Fruit fly (Drosophila melanogaster) whole organism, embryonic: ENCODE measurements around the gene sws.

Experiments used
- Asciz ChIP-seq: fragments of 200-800 bp; sonication (Bioruptor generic); optimal IDR thresholded peaks from 2 replicates; lab custom pipeline; 2017; ENCODE audit warnings: missing biosample characterization, mild to moderate bottlenecking, missing genetic modification characterization, missing genetic modification reagents
- Bdp1 ChIP-seq: fragments of 200-800 bp; sonication (Bioruptor generic); optimal IDR thresholded peaks from 3 replicates; lab custom pipeline; 2016; ENCODE audit warnings: missing biosample characterization, missing genetic modification characterization
- CG10321 ChIP-seq: fragments of 200-800 bp; sonication (Bioruptor generic); IDR thresholded peaks from 2 replicates; pipeline ENCODE4 v1.3.6; 2022; ENCODE audit warnings: missing biosample characterization, missing genetic modification characterization
- CG10959 ChIP-seq: fragments of 200-800 bp; sonication (Bioruptor generic); IDR thresholded peaks from 2 replicates; pipeline ENCODE4 v1.3.6; 2022; ENCODE audit warnings: missing biosample characterization, missing genetic modification characterization
- CG11085 ChIP-seq: fragments of 200-800 bp; sonication (Bioruptor generic); IDR thresholded peaks from 2 replicates; pipeline ENCODE4 v1.3.6; 2022; ENCODE audit warnings: missing biosample characterization, missing genetic modification characterization
- CG12659 ChIP-seq: fragments of 200-800 bp; sonication (Bioruptor generic); optimal IDR thresholded peaks from 3 replicates; lab custom pipeline; 2017; ENCODE audit warnings: mild to moderate bottlenecking, missing biosample characterization, missing genetic modification reagents, missing genetic modification characterization
- CG1792 ChIP-seq: fragments of 200-800 bp; sonication (Bioruptor generic); optimal IDR thresholded peaks from 2 replicates; lab custom pipeline; 2016; ENCODE audit warnings: missing biosample characterization, missing genetic modification characterization
- CG2199 ChIP-seq: fragments of 200-800 bp; sonication (Bioruptor generic); IDR thresholded peaks from 3 replicates; pipeline ENCODE4 v1.3.6; 2022; ENCODE audit warnings: missing biosample characterization, missing genetic modification characterization
- CG2889 ChIP-seq: fragments of 200-800 bp; sonication (Bioruptor generic); IDR thresholded peaks from 3 replicates; pipeline ENCODE4 v1.3.6; 2022; ENCODE audit warnings: missing biosample characterization, missing genetic modification characterization
- CG4328 ChIP-seq: fragments of 200-800 bp; sonication (Bioruptor generic); optimal IDR thresholded peaks from 3 replicates; lab custom pipeline; 2017; ENCODE audit warnings: missing biosample characterization, missing genetic modification reagents, missing genetic modification characterization
- CG4360 ChIP-seq: fragments of 200-800 bp; sonication (Bioruptor generic); IDR thresholded peaks from 2 replicates; pipeline ENCODE4 v1.3.6; 2022; ENCODE audit warnings: missing biosample characterization, missing genetic modification characterization
- CG4404 ChIP-seq: fragments of 200-800 bp; sonication (Bioruptor generic); IDR thresholded peaks from 2 replicates; pipeline ENCODE4 v1.3.6; 2022; ENCODE audit warnings: missing biosample characterization, missing genetic modification characterization
- CG7357 ChIP-seq: fragments of 200-800 bp; sonication (Bioruptor generic); IDR thresholded peaks from 3 replicates; pipeline ENCODE4 v1.3.6; 2022; ENCODE audit warnings: missing biosample characterization, missing genetic modification characterization
- CG8281 ChIP-seq: fragments of 200-800 bp; sonication (Bioruptor generic); optimal IDR thresholded peaks from 2 replicates; lab custom pipeline; 2018; ENCODE audit warnings: missing biosample characterization, mild to moderate bottlenecking, missing genetic modification characterization, moderate library complexity
- CG9215 ChIP-seq: fragments of 200-800 bp; sonication (Bioruptor generic); IDR thresholded peaks from 2 replicates; pipeline ENCODE4 v1.3.6; 2022; ENCODE audit warnings: missing biosample characterization, missing genetic modification characterization
- CkIIα-i1 ChIP-seq: fragments of 200-800 bp; sonication (Bioruptor generic); IDR thresholded peaks from 2 replicates; pipeline ENCODE4 v1.3.6; 2022; ENCODE audit warnings: missing biosample characterization, missing genetic modification characterization
- CoRest ChIP-seq: fragments of 200-800 bp; sonication (Bioruptor generic); optimal IDR thresholded peaks from 3 replicates; lab custom pipeline; 2018; ENCODE audit warnings: missing biosample characterization, mild to moderate bottlenecking, missing genetic modification characterization, moderate library complexity
- CrebB ChIP-seq: fragments of 200-800 bp; sonication (Bioruptor generic); optimal IDR thresholded peaks from 3 replicates; lab custom pipeline; 2018; ENCODE audit warnings: missing biosample characterization, mild to moderate bottlenecking, missing genetic modification characterization
- Doc2 ChIP-seq: fragments of 200-800 bp; sonication (Bioruptor generic); IDR thresholded peaks from 2 replicates; pipeline ENCODE4 v1.3.6; 2022; ENCODE audit warnings: missing biosample characterization, missing genetic modification characterization
- Doc3 ChIP-seq: fragments of 200-800 bp; sonication (Bioruptor generic); IDR thresholded peaks from 3 replicates; pipeline ENCODE4 v1.3.6; 2022; ENCODE audit warnings: missing biosample characterization, missing genetic modification characterization; ENCODE audit not compliant: partially characterized antibody
- Ets65A ChIP-seq: fragments of 200-800 bp; sonication (Bioruptor generic); peaks from one replicate; lab custom pipeline; 2016; ENCODE audit warnings: missing biosample characterization, missing genetic modification characterization
- Hr78 ChIP-seq, 2 experiments: fragments of 200-800 bp in 1 of 2; fragments of >200 bp in 1 of 2; sonication (Bioruptor generic) in 1 of 2; optimal IDR thresholded peaks; 2 replicates each; lab custom pipeline; 2017 to 2019; ENCODE audit warnings: missing biosample characterization in 2 of 2, missing genetic modification characterization in 2 of 2, mild to moderate bottlenecking in 1 of 2, moderate library complexity in 1 of 2
- Jarid2 ChIP-seq: fragments of 200-800 bp; sonication (Bioruptor generic); optimal IDR thresholded peaks from 3 replicates; lab custom pipeline; 2017; ENCODE audit warnings: mild to moderate bottlenecking, missing biosample characterization, missing genetic modification reagents, missing genetic modification characterization
- MESR4 ChIP-seq: fragments of 200-800 bp; sonication (Bioruptor generic); optimal IDR thresholded peaks from 2 replicates; lab custom pipeline; 2018; ENCODE audit warnings: missing biosample characterization, mild to moderate bottlenecking, missing genetic modification characterization, moderate library complexity
- NK7.1 ChIP-seq: fragments of 200-800 bp; sonication (Bioruptor generic); optimal IDR thresholded peaks from 3 replicates; lab custom pipeline; 2016; ENCODE audit warnings: missing biosample characterization, missing genetic modification characterization
- Ravus ChIP-seq: fragments of 200-800 bp; sonication (Bioruptor generic); IDR thresholded peaks from 2 replicates; pipeline ENCODE4 v1.3.6; 2022; ENCODE audit warnings: missing biosample characterization, missing genetic modification characterization
- ase ChIP-seq: fragments of 200-800 bp; sonication (Bioruptor generic); IDR thresholded peaks from 3 replicates; pipeline ENCODE4 v1.3.6; 2022; ENCODE audit warnings: missing biosample characterization, missing genetic modification characterization
- ash1 ChIP-seq: fragments of 200-800 bp; sonication (Bioruptor generic); optimal IDR thresholded peaks from 2 replicates; lab custom pipeline; 2018; ENCODE audit warnings: missing biosample characterization, mild to moderate bottlenecking, missing genetic modification characterization
- bcd ChIP-seq: fragments of 200-800 bp; sonication (Bioruptor generic); optimal IDR thresholded peaks from 2 replicates; lab custom pipeline; 2017; ENCODE audit warnings: missing biosample characterization, mild to moderate bottlenecking, missing genetic modification characterization
- bigmax ChIP-seq: fragments of 200-800 bp; sonication (Bioruptor generic); optimal IDR thresholded peaks from 2 replicates; lab custom pipeline; 2018; ENCODE audit warnings: missing biosample characterization, mild to moderate bottlenecking, missing genetic modification characterization
- bsh ChIP-seq, 2 experiments: fragments of 200-800 bp; sonication (Bioruptor generic); optimal IDR thresholded peaks; 2 replicates each; lab custom pipeline; 2017 to 2018; ENCODE audit warnings: mild to moderate bottlenecking in 2 of 2, missing biosample characterization in 2 of 2, missing genetic modification characterization in 2 of 2, moderate library complexity in 1 of 2
- croc ChIP-seq: fragments of 200-800 bp; sonication (Bioruptor generic); conservative IDR thresholded peaks from 3 replicates; pipeline ENCODE4 v1.3.6; 2022; ENCODE audit warnings: missing biosample characterization, missing genetic modification characterization
- crol ChIP-seq: fragments of 200-800 bp; sonication (Bioruptor generic); IDR thresholded peaks from 2 replicates; pipeline ENCODE4 v1.3.6; 2022; ENCODE audit warnings: missing biosample characterization, missing genetic modification characterization
- danr ChIP-seq: fragments of 200-800 bp; sonication (Bioruptor generic); IDR thresholded peaks from 2 replicates; pipeline ENCODE4 v1.3.6; 2022; ENCODE audit warnings: missing biosample characterization, missing genetic modification characterization
- disco-r ChIP-seq: fragments of 200-800 bp; sonication (Bioruptor generic); optimal IDR thresholded peaks from 2 replicates; lab custom pipeline; 2016; ENCODE audit warnings: missing biosample characterization, missing genetic modification characterization
- dpn ChIP-seq, 2 experiments: fragments of 200-800 bp; sonication (Bioruptor generic); optimal IDR thresholded peaks; 3 replicates each; lab custom pipeline; 2016; ENCODE audit warnings: missing biosample characterization in 2 of 2, missing genetic modification characterization in 2 of 2
- fd102C ChIP-seq: fragments of 200-800 bp; sonication (Bioruptor generic); optimal IDR thresholded peaks from 2 replicates; lab custom pipeline; 2018; ENCODE audit warnings: missing biosample characterization, mild to moderate bottlenecking, missing genetic modification characterization, moderate library complexity
- gce ChIP-seq: fragments of 200-800 bp; sonication (Bioruptor generic); IDR thresholded peaks from 3 replicates; pipeline ENCODE4 v1.3.6; 2022; ENCODE audit warnings: missing biosample characterization, missing genetic modification characterization
- gcm ChIP-seq: fragments of 200-800 bp; sonication (Bioruptor generic); optimal IDR thresholded peaks from 2 replicates; lab custom pipeline; 2019; ENCODE audit warnings: missing biosample characterization, mild to moderate bottlenecking, missing genetic modification characterization, moderate library complexity
- gro ChIP-seq: fragments of 200-800 bp; sonication (Bioruptor generic); optimal IDR thresholded peaks from 2 replicates; lab custom pipeline; 2016; ENCODE audit warnings: missing biosample characterization, missing genetic modification characterization
- gsb-n ChIP-seq: fragments of 200-800 bp; sonication (Bioruptor generic); optimal IDR thresholded peaks from 3 replicates; lab custom pipeline; 2018; ENCODE audit warnings: missing biosample characterization, mild to moderate bottlenecking, missing genetic modification characterization
- ham ChIP-seq: fragments of 200-800 bp; sonication (Bioruptor generic); IDR thresholded peaks from 2 replicates; pipeline ENCODE4 v1.3.6; 2022; ENCODE audit warnings: missing biosample characterization, missing genetic modification characterization
- jing ChIP-seq: fragments of 200-800 bp; sonication (Bioruptor generic); optimal IDR thresholded peaks from 2 replicates; lab custom pipeline; 2018; ENCODE audit warnings: missing biosample characterization, mild to moderate bottlenecking, missing genetic modification characterization
- oc ChIP-seq: fragments of 200-800 bp; sonication (Bioruptor generic); optimal IDR thresholded peaks from 2 replicates; lab custom pipeline; 2018; ENCODE audit warnings: missing biosample characterization, mild to moderate bottlenecking, missing genetic modification characterization, moderate library complexity
- pan ChIP-seq, 4 experiments: fragments of >200 bp in 3 of 4; fragments of 200-800 bp in 1 of 4; sonication (Bioruptor generic) in 1 of 4; optimal IDR thresholded peaks in 3 of 4; IDR thresholded peaks in 1 of 4; 2 replicates each; pipeline versions ENCODE4 v1.3.6 to Lab custom; 2017 to 2022; ENCODE audit warnings: missing biosample characterization in 2 of 4, missing genetic modification characterization in 2 of 4, mixed read lengths in 1 of 4
- psq ChIP-seq: fragments of 200-800 bp; sonication (Bioruptor generic); optimal IDR thresholded peaks from 2 replicates; lab custom pipeline; 2017; ENCODE audit warnings: missing biosample characterization, missing genetic modification characterization
- slp2 ChIP-seq: fragments of 200-800 bp; sonication (Bioruptor generic); optimal IDR thresholded peaks from 2 replicates; lab custom pipeline; 2016; ENCODE audit warnings: missing biosample characterization, missing genetic modification characterization
- so ChIP-seq: fragments of 200-800 bp; sonication (Bioruptor generic); IDR thresholded peaks from 3 replicates; pipeline ENCODE4 v1.3.6; 2022; ENCODE audit warnings: missing biosample characterization, missing genetic modification characterization
- trem ChIP-seq: fragments of 200-800 bp; optimal IDR thresholded peaks from 3 replicates; lab custom pipeline; 2019; ENCODE audit warnings: missing biosample characterization, mild to moderate bottlenecking, missing genetic modification characterization, moderate library complexity
- tx ChIP-seq: fragments of 200-800 bp; sonication (Bioruptor generic); optimal IDR thresholded peaks from 2 replicates; lab custom pipeline; 2016; ENCODE audit warnings: missing biosample characterization, missing genetic modification characterization
- zf30C ChIP-seq: fragments of 200-800 bp; sonication (Bioruptor generic); optimal IDR thresholded peaks from 3 replicates; lab custom pipeline; 2018; ENCODE audit warnings: missing biosample characterization, mild to moderate bottlenecking, missing genetic modification characterization

Gene sws

DNA sequence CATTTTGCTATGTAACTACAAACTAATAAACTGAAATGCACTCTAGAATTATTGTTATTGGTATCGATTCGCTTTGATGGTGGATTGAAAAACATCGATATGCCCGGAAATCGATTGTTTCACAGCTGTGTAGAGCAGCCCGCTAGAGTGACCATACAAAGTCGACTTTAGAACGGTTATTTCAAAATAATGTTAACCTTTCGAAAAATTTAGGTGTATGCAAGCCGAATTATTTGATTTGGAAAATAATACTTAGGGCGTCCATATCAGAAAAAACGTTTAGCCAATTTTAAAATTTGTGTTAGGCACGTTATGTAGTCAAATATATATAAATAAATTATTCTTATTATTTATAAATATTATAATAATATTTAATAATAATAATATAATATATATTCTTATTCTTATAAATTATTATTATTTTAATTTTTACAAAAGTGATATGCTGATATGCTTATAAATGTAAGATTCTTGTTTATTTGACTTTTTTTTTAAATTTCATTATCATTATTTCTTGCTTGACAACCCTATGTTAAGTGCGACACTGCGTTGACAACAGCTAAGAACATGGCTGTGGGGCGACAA, at the start of gene sws (continued):
- no peak for TF ChIP-seq Asciz (GFP tag; lab: Kevin White, UChicago)
- no peak for TF ChIP-seq CkIIα-i1 (GFP tag; lab: Robert Waterston, UW)
- no peak for TF ChIP-seq CG2199 (GFP tag; lab: Robert Waterston, UW)
- TF ChIP-seq trem (tag; lab: Kevin White, UChicago): peak; percentile 7
- TF ChIP-seq CG4328 (GFP tag; lab: Kevin White, UChicago): no peak
- TF ChIP-seq CG1792 (GFP tag; lab: Kevin White, UChicago): no peak
- peak in 1 of 2 experiments; percentile 51 for TF ChIP-seq bsh (GFP tag; optimal IDR thresholded peaks at IDR 0.05; lab: Kevin White, UChicago)
- TF ChIP-seq CG12659 (GFP tag; lab: Kevin White, UChicago): peak; percentile 46
- no peak for TF ChIP-seq disco-r
- no peak for TF ChIP-seq CG4404 (GFP tag; lab: Robert Waterston, UW)
- peak; percentile 30 for TF ChIP-seq MESR4 (GFP tag; lab: Kevin White, UChicago)
- no peak for TF ChIP-seq gce (GFP tag; lab: Robert Waterston, UW)
- TF ChIP-seq oc: no peak
- no peak for TF ChIP-seq CG2889 (GFP tag; lab: Robert Waterston, UW)
- no peak for TF ChIP-seq NK7.1 (GFP tag; lab: Kevin White, UChicago)
- TF ChIP-seq CG10959 (GFP tag; lab: Robert Waterston, UW): no peak
- no peak for TF ChIP-seq gcm
- TF ChIP-seq Ravus: no peak
- TF ChIP-seq bigmax (GFP tag; lab: Kevin White, UChicago): no peak
- TF ChIP-seq gro (GFP tag; lab: Kevin White, UChicago): no peak
- TF ChIP-seq CG9215: no peak
- TF ChIP-seq ham: no peak
- peak in 1 of 2 experiments; percentile 30 for TF ChIP-seq dpn (GFP tag; optimal IDR thresholded peaks at IDR 0.05; lab: Kevin White, UChicago)
- no peak for TF ChIP-seq ase (GFP tag; lab: Robert Waterston, UW)
- no peak for TF ChIP-seq Hr78 (GFP tag; optimal IDR thresholded peaks at IDR 0.05; lab: Kevin White, UChicago)
- no peak for TF ChIP-seq so
- no peak for TF ChIP-seq gsb-n
- peak; percentile 62 for TF ChIP-seq Ets65A (GFP tag; lab: Kevin White, UChicago)
- no peak for TF ChIP-seq ash1 (GFP tag; lab: Kevin White, UChicago)
- no peak for TF ChIP-seq zf30C (GFP tag; lab: Kevin White, UChicago)
- TF ChIP-seq Jarid2 (GFP tag; lab: Kevin White, UChicago): no peak
- no peak for TF ChIP-seq CG10321 (GFP tag; lab: Robert Waterston, UW)
- TF ChIP-seq bcd: peak; percentile 50
- no peak for TF ChIP-seq psq (GFP tag; lab: Kevin White, UChicago)
- no peak for TF ChIP-seq CG8281
- TF ChIP-seq slp2: no peak
- no peak for TF ChIP-seq CrebB (tag; lab: Kevin White, UChicago)
- TF ChIP-seq fd102C: no peak
- TF ChIP-seq Doc3 (GFP tag; lab: Robert Waterston, UW): peak; percentile 71
- TF ChIP-seq croc (GFP tag; lab: Robert Waterston, UW): no peak
- TF ChIP-seq pan (optimal IDR thresholded peaks at IDR 0.05; lab: Kevin White, UChicago): no peak
- no peak for TF ChIP-seq pan (GFP tag; optimal IDR thresholded peaks at IDR 0.05 in 1 of 2, IDR thresholded peaks at IDR 0.05 in 1 of 2)
- TF ChIP-seq CG4360 (GFP tag; lab: Robert Waterston, UW): no peak
- no peak for TF ChIP-seq Bdp1 (GFP tag; lab: Kevin White, UChicago)
- no peak for TF ChIP-seq CG11085 (GFP tag; lab: Robert Waterston, UW)
- no peak for TF ChIP-seq crol
- TF ChIP-seq CG7357: no peak
- TF ChIP-seq danr: no peak
- TF ChIP-seq CoRest: peak; percentile 67
- no peak for TF ChIP-seq Doc2
- TF ChIP-seq tx: no peak
- TF ChIP-seq jing (GFP tag; lab: Kevin White, UChicago): no peak
